Fruit fly (Drosophila melanogaster) whole organism, prepupa: Measurements from ENCODE around the gene Mst85C.

Experiments used
- Blimp-1 ChIP-seq: fragments of 200-800 bp; sonication (Bioruptor generic); optimal IDR thresholded peaks from 3 replicates; lab custom pipeline; 2017; ENCODE audit warnings: missing biosample characterization, missing genetic modification characterization, mild to moderate bottlenecking, moderate library complexity, missing genetic modification reagents
- CG15336 ChIP-seq: fragments of 200-800 bp; sonication (Bioruptor generic); IDR thresholded peaks from 2 replicates; pipeline ENCODE4 v1.3.6; 2022; ENCODE audit warnings: missing biosample characterization, missing genetic modification characterization
- CG32006 ChIP-seq: fragments of 200-800 bp; sonication (Bioruptor generic); optimal IDR thresholded peaks from 3 replicates; lab custom pipeline; 2017; ENCODE audit warnings: missing biosample characterization, mild to moderate bottlenecking, missing genetic modification characterization
- Lpt ChIP-seq: fragments of 200-800 bp; sonication (Bioruptor generic); optimal IDR thresholded peaks from 3 replicates; lab custom pipeline; 2016; ENCODE audit warnings: missing biosample characterization, missing genetic modification characterization
- Sox15 ChIP-seq: fragments of 200-800 bp; sonication (Bioruptor generic); optimal IDR thresholded peaks from 3 replicates; lab custom pipeline; 2016; ENCODE audit warnings: missing biosample characterization, missing genetic modification characterization
- fd59A ChIP-seq: fragments of 200-800 bp; sonication (Bioruptor generic); optimal IDR thresholded peaks from 2 replicates; lab custom pipeline; 2017; ENCODE audit warnings: missing biosample characterization, mild to moderate bottlenecking, missing genetic modification characterization, missing genetic modification reagents
- net ChIP-seq: fragments of 200-800 bp; sonication (Bioruptor generic); optimal IDR thresholded peaks from 3 replicates; lab custom pipeline; 2016; ENCODE audit warnings: missing biosample characterization, missing genetic modification characterization

DNA sequence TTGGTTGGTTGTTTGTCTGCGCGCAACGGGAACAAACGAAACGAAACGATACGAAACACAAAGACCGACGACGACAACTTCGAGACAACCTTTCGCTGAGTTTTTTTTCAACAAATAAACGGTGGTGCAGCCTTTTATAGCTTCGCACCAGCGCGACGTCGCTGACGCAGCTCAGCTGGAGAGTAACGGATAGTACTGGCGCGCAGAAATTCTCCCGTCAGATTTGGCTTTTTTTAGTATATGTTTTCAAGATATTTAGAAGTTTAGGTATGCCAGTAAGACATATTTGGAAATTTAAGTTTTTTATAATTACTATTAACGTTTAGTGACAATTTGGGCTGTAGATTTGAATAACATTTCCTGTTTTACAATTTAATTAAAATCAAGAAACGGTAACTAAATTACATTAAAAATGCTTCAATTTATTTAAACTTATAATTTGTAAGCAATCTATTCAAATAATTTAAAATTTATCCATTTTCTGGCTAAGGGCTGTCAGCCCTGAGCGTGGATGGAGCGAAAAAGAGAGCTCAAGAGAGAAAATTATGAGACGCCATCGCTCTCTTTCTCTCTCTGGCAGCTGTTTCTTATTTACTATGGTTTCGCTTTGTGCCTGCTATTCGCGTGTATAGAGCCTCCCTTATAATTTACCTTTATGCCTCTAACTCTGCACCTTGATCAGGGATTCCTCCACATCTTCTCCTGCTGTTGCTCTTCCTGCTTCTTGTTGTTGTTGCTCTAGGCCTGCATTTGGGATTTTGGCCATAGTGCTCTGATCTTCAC is 14.6 kb upstream of the Mst85C start:
- peak; percentile 81 for TF ChIP-seq fd59A (GFP tag; lab: Kevin White, UChicago)
- peak; percentile 91 for TF ChIP-seq CG32006
- peak; percentile 87 for TF ChIP-seq net (GFP tag; lab: Kevin White, UChicago)
- peak; percentile 76 for TF ChIP-seq Lpt (GFP tag; lab: Kevin White, UChicago)
- peak; percentile 83 for TF ChIP-seq CG15336 (GFP tag; lab: Robert Waterston, UW)
- TF ChIP-seq Sox15 (GFP tag; lab: Kevin White, UChicago): peak; percentile 52
- TF ChIP-seq Blimp-1 (GFP tag; lab: Kevin White, UChicago): peak; percentile 72
